Fruit fly (Drosophila melanogaster): ENCODE measurements around the gene TfIIFalpha.

The TfIIFalpha gene

dm6 chr3R:6414439-6415344 lies 34.4 kb downstream of the TfIIFalpha start (continued):
- TF ChIP-seq CG2712 (tag; optimal IDR thresholded peaks at IDR 0.05) = peak; percentile 38
- peak; percentile 34 for TF ChIP-seq Asciz (GFP tag; optimal IDR thresholded peaks at IDR 0.05)
- no peak for TF ChIP-seq eve (GFP tag; optimal IDR thresholded peaks at IDR 0.05)
- TF ChIP-seq CG17361 (GFP tag; IDR thresholded peaks at IDR 0.05) = peak; percentile 74
- TF ChIP-seq CG6765 (GFP tag; optimal IDR thresholded peaks at IDR 0.05) = no peak
- peak; percentile 20 for TF ChIP-seq CG12104 (GFP tag; optimal IDR thresholded peaks at IDR 0.05)
- no peak for TF ChIP-seq ttk (GFP tag; IDR thresholded peaks at IDR 0.05)
- peak; percentile 52; the same call in 1 of the 2 replicates for TF ChIP-seq Ptx1 (GFP tag; IDR thresholded peaks at IDR 0.05)
- TF ChIP-seq Six4 (GFP tag; optimal IDR thresholded peaks at IDR 0.05) = no peak
- peak; percentile 18 for TF ChIP-seq CG18619 (GFP tag; optimal IDR thresholded peaks at IDR 0.05)
- peak; percentile 74 for TF ChIP-seq CG11504 (tag; optimal IDR thresholded peaks at IDR 0.05)
- peak; percentile 46 for TF ChIP-seq CG13424 (tag; optimal IDR thresholded peaks at IDR 0.05)
- peak; percentile 100 for TF ChIP-seq abd-A (tag; optimal IDR thresholded peaks at IDR 0.05)
- TF ChIP-seq ap (GFP tag; IDR thresholded peaks at IDR 0.05) = no peak
- TF ChIP-seq Fer1 (GFP tag; optimal IDR thresholded peaks at IDR 0.05) = peak; percentile 9
- TF ChIP-seq ranshi (GFP tag; IDR thresholded peaks at IDR 0.05) = 0 out of 2 replicates have a peak, but pooled peaks have one; percentile 5
- peak; percentile 21 for TF ChIP-seq CG7987 (GFP tag; optimal IDR thresholded peaks at IDR 0.05)
- TF ChIP-seq corto (GFP tag; optimal IDR thresholded peaks at IDR 0.05) = no peak
- peak; percentile 76 for TF ChIP-seq CG7556 (GFP tag; optimal IDR thresholded peaks at IDR 0.05)
- TF ChIP-seq gfzf (GFP tag; optimal IDR thresholded peaks at IDR 0.05) = no peak
- no peak for TF ChIP-seq cato (GFP tag; optimal IDR thresholded peaks at IDR 0.05; ENCODE audit: borderline replicate concordance)
- TF ChIP-seq Blimp-1 (GFP tag; optimal IDR thresholded peaks at IDR 0.05) = peak; percentile 41
- TF ChIP-seq Eip74EF (GFP tag; optimal IDR thresholded peaks at IDR 0.05) = no peak
- TF ChIP-seq D19B (GFP tag; optimal IDR thresholded peaks at IDR 0.05) = no peak
- no peak for TF ChIP-seq jumu (GFP tag; optimal IDR thresholded peaks at IDR 0.05)
- no peak for TF ChIP-seq fu2 (GFP tag; optimal IDR thresholded peaks at IDR 0.05)
- TF ChIP-seq CG10979 (tag; optimal IDR thresholded peaks at IDR 0.05) = peak; percentile 30
- TF ChIP-seq D (optimal IDR thresholded peaks at IDR 0.05) = no peak
- peak; percentile 17 for TF ChIP-seq D (GFP tag; optimal IDR thresholded peaks at IDR 0.05)
- TF ChIP-seq lmd (GFP tag; IDR thresholded peaks at IDR 0.05) = 0 out of 2 replicates have a peak, but pooled peaks have one; percentile 33
- TF ChIP-seq Xbp1 (GFP tag; optimal IDR thresholded peaks at IDR 0.05) = peak; percentile 34
- peak; percentile 51 for TF ChIP-seq CG12391 (tag; optimal IDR thresholded peaks at IDR 0.05)
- TF ChIP-seq dysf (GFP tag; IDR thresholded peaks at IDR 0.05) = peak; percentile 28; the same call in 1 of the 3 replicates
- TF ChIP-seq CG15514 (GFP tag; optimal IDR thresholded peaks at IDR 0.05) = no peak
- no peak for TF ChIP-seq Dip2 (GFP tag; IDR thresholded peaks at IDR 0.05)
- TF ChIP-seq tio (GFP tag; optimal IDR thresholded peaks at IDR 0.05) = peak; percentile 26
- TF ChIP-seq CG18599 (GFP tag; optimal IDR thresholded peaks at IDR 0.05) = peak; percentile 28
- no peak for TF ChIP-seq tx (GFP tag; optimal IDR thresholded peaks at IDR 0.05)
- TF ChIP-seq sens-2 (GFP tag; IDR thresholded peaks at IDR 0.05) = peak; percentile 4; the same call in 1 of the 2 replicates
- no peak for TF ChIP-seq CkIIα-i1 (GFP tag; IDR thresholded peaks at IDR 0.05)
- peak in 1 of 2 experiments; percentile 62 for TF ChIP-seq Hr51 (GFP tag; optimal IDR thresholded peaks at IDR 0.05)
- peak; percentile 36 for TF ChIP-seq Hmr (GFP tag; optimal IDR thresholded peaks at IDR 0.05)
- no peak for TF ChIP-seq NfI (GFP tag; optimal IDR thresholded peaks at IDR 0.05)
- TF ChIP-seq CG14710 (tag; optimal IDR thresholded peaks at IDR 0.05) = peak; percentile 2
- peak; percentile 55 for TF ChIP-seq CG17385 (GFP tag; optimal IDR thresholded peaks at IDR 0.05)
- TF ChIP-seq CG14667 (GFP tag; IDR thresholded peaks at IDR 0.05) = 0 out of 2 replicates have a peak, but pooled peaks have one; percentile 8
- TF ChIP-seq CG9876 (GFP tag; optimal IDR thresholded peaks at IDR 0.05) = no peak

Measured in whole organism, embryonic.